Fruit fly (Drosophila melanogaster): ENCODE measurements around the gene CG2150.
A peak's percentile ranks its signal among the peaks of the same experiment; 100 is the strongest.

Gene CG2150

dm6 chr3R:31721958-31722357, 42.6 kb downstream of the CG2150 start (continued):
- no peak for TF ChIP-seq aop (GFP tag; IDR thresholded peaks at IDR 0.05)
- 0 out of 3 replicates have a peak, but pooled peaks have one; percentile 29 for TF ChIP-seq CG11695 (GFP tag; IDR thresholded peaks at IDR 0.05)
- peak; percentile 69 for TF ChIP-seq CG10543 (GFP tag; optimal IDR thresholded peaks at IDR 0.05)
- TF ChIP-seq CoRest (tag; optimal IDR thresholded peaks at IDR 0.05): peak; percentile 14
- no peak for TF ChIP-seq her (GFP tag; optimal IDR thresholded peaks at IDR 0.05)
- TF ChIP-seq CG17802 (tag; optimal IDR thresholded peaks at IDR 0.05): no peak
- TF ChIP-seq CG8944 (GFP tag; optimal IDR thresholded peaks at IDR 0.05): no peak
- no peak for TF ChIP-seq CG4282 (GFP tag; optimal IDR thresholded peaks at IDR 0.05)
- no peak for TF ChIP-seq Mrtf (GFP tag; IDR thresholded peaks at IDR 0.05)
- TF ChIP-seq CG5180 (GFP tag; optimal IDR thresholded peaks at IDR 0.05): peak; percentile 35
- TF ChIP-seq CG11696 (GFP tag; IDR thresholded peaks at IDR 0.05): no peak
- peak; percentile 64 for TF ChIP-seq lab (GFP tag; optimal IDR thresholded peaks at IDR 0.05)
- no peak for TF ChIP-seq CG15601 (tag; optimal IDR thresholded peaks at IDR 0.05)
- TF ChIP-seq MBD-R2 (GFP tag; IDR thresholded peaks at IDR 0.05): peak; percentile 26; the same call in 1 of the 2 replicates
- peak; percentile 34 for TF ChIP-seq abd-A (tag; optimal IDR thresholded peaks at IDR 0.05)
- TF ChIP-seq CG13123 (GFP tag; optimal IDR thresholded peaks at IDR 0.05): no peak
- peak; percentile 85; the same call in 2 of the 3 replicates for TF ChIP-seq sr (GFP tag; IDR thresholded peaks at IDR 0.05)
- no peak for TF ChIP-seq Six4 (GFP tag; optimal IDR thresholded peaks at IDR 0.05)
- no peak for TF ChIP-seq bab2 (GFP tag; optimal IDR thresholded peaks at IDR 0.05)
- no peak for TF ChIP-seq pum (GFP tag; optimal IDR thresholded peaks at IDR 0.05)
- TF ChIP-seq yki (optimal IDR thresholded peaks at IDR 0.05): no peak
- TF ChIP-seq vfl (GFP tag; optimal IDR thresholded peaks at IDR 0.05): no peak
- no peak for TF ChIP-seq crp (GFP tag; optimal IDR thresholded peaks at IDR 0.05)
- peak; percentile 32 for TF ChIP-seq CrebB (tag; optimal IDR thresholded peaks at IDR 0.05)
- TF ChIP-seq NFAT (GFP tag; IDR thresholded peaks at IDR 0.05): no peak
- TF ChIP-seq fd96Cb (tag; optimal IDR thresholded peaks at IDR 0.05): no peak
- no peak for TF ChIP-seq h (optimal IDR thresholded peaks at IDR 0.05)
- no peak for TF ChIP-seq CG16779 (GFP tag; IDR thresholded peaks at IDR 0.05)
- no peak for TF ChIP-seq ase (GFP tag; IDR thresholded peaks at IDR 0.05)
- TF ChIP-seq CHES-1-like (GFP tag; optimal IDR thresholded peaks at IDR 0.05): no peak
- TF ChIP-seq salm (tag; optimal IDR thresholded peaks at IDR 0.05): no peak
- peak; percentile 14 for TF ChIP-seq CG31365 (tag; optimal IDR thresholded peaks at IDR 0.05)
- no peak for TF ChIP-seq D19A (tag; optimal IDR thresholded peaks at IDR 0.05)
- no peak for TF ChIP-seq Sry-β (GFP tag; optimal IDR thresholded peaks at IDR 0.05)
- no peak for TF ChIP-seq Chrac-16 (GFP tag; optimal IDR thresholded peaks at IDR 0.05)
- no peak for TF ChIP-seq Stat92E (GFP tag; optimal IDR thresholded peaks at IDR 0.05)
- no peak for TF ChIP-seq Blimp-1 (GFP tag; optimal IDR thresholded peaks at IDR 0.05)
- no peak for TF ChIP-seq CG6272 (GFP tag; IDR thresholded peaks at IDR 0.05)
- TF ChIP-seq seq (GFP tag; IDR thresholded peaks at IDR 0.05): no peak; the same call in 1 of the 2 replicates
- TF ChIP-seq Bgb (GFP tag; IDR thresholded peaks at IDR 0.05; ENCODE audit: partially characterized antibody): no peak
- TF ChIP-seq Dbx (GFP tag; IDR thresholded peaks at IDR 0.05): no peak
- TF ChIP-seq hkb (optimal IDR thresholded peaks at IDR 0.05): no peak
- no peak for TF ChIP-seq hkb (GFP tag; IDR thresholded peaks at IDR 0.05)
- no peak for TF ChIP-seq CG9727 (GFP tag; optimal IDR thresholded peaks at IDR 0.05)
- TF ChIP-seq CG4707 (GFP tag; optimal IDR thresholded peaks at IDR 0.05): no peak
- no peak for TF ChIP-seq Abd-B (GFP tag; optimal IDR thresholded peaks at IDR 0.05)
- no peak for TF ChIP-seq CG14014 (GFP tag; IDR thresholded peaks at IDR 0.05)
- no peak for TF ChIP-seq TFAM (GFP tag; optimal IDR thresholded peaks at IDR 0.05)
- TF ChIP-seq CG7786 (GFP tag; optimal IDR thresholded peaks at IDR 0.05): no peak
- TF ChIP-seq insv (GFP tag; optimal IDR thresholded peaks at IDR 0.05): no peak
- TF ChIP-seq dysf (GFP tag; IDR thresholded peaks at IDR 0.05): no peak
- TF ChIP-seq CG13296 (GFP tag; optimal IDR thresholded peaks at IDR 0.05): peak; percentile 10
- TF ChIP-seq chn (GFP tag; optimal IDR thresholded peaks at IDR 0.05): no peak

All from whole organism, embryonic.